Worm (Caenorhabditis elegans): ENCODE measurements around the gene H25K10.2.

ce11 chrIV:16169443-16170105 is 41.2 kb downstream of the H25K10.2 start:
- no peak for TF ChIP-seq ztf-11 (tag; optimal IDR thresholded peaks at IDR 0.05)
- TF ChIP-seq lin-13 (GFP tag; optimal IDR thresholded peaks at IDR 0.05): no peak
- no peak for TF ChIP-seq lin-39 (tag; optimal IDR thresholded peaks at IDR 0.05)
- TF ChIP-seq R02D3.7 (tag; optimal IDR thresholded peaks at IDR 0.05): no peak
- peak; percentile 39 for TF ChIP-seq ama-1 (optimal IDR thresholded peaks at IDR 0.05)
- no peak for TF ChIP-seq elt-1 (tag; optimal IDR thresholded peaks at IDR 0.05)
- no peak for TF ChIP-seq aly-2 (tag; optimal IDR thresholded peaks at IDR 0.05)
- no peak for TF ChIP-seq lin-11 (tag; optimal IDR thresholded peaks at IDR 0.05)
- no peak for TF ChIP-seq nhr-11 (tag; optimal IDR thresholded peaks at IDR 0.05)
- TF ChIP-seq nhr-77 (tag; optimal IDR thresholded peaks at IDR 0.05): no peak
- no peak for TF ChIP-seq ZK546.5 (tag; optimal IDR thresholded peaks at IDR 0.05)
- TF ChIP-seq mdl-1 (tag; optimal IDR thresholded peaks at IDR 0.05): peak in 1 of 2 experiments; percentile 2
- no peak for TF ChIP-seq unc-39 (tag; optimal IDR thresholded peaks at IDR 0.05)
